Worm (Caenorhabditis elegans) whole organism, late embryonic: ENCODE measurements around the gene K10D6.3.

Experiments used
- ceh-22 ChIP-seq: sonication (generic microtip); optimal IDR thresholded peaks from 2 replicates; lab custom pipeline; 2017; ENCODE audit warnings: missing biosample characterization, missing genetic modification characterization
- hlh-15 ChIP-seq: sonication (generic microtip); optimal IDR thresholded peaks from 2 replicates; lab custom pipeline; 2016; ENCODE audit warnings: missing genetic modification characterization, missing compliant biosample characterization
- pax-1 ChIP-seq: fragments of 150-350 bp; optimal IDR thresholded peaks from 2 replicates; lab custom pipeline; 2014; ENCODE audit warnings: missing biosample characterization, missing genetic modification characterization
- unc-3 ChIP-seq, 2 experiments: fragments of 200-800 bp in 1 of 2; sonication (Bioruptor generic) in 1 of 2; sonication (generic microtip) in 1 of 2; conservative IDR thresholded peaks in 1 of 2; optimal IDR thresholded peaks in 1 of 2; 2 replicates each; pipeline versions ENCODE4 v1.3.6 to Lab custom; 2016 to 2022; ENCODE audit warnings: missing compliant biosample characterization in 2 of 2, missing genetic modification characterization in 2 of 2, missing genetic modification reagents in 1 of 2
- unc-42 ChIP-seq: sonication (generic microtip); optimal IDR thresholded peaks from 2 replicates; lab custom pipeline; 2016; ENCODE audit warnings: missing genotype, missing genetic modification characterization, missing compliant biosample characterization

DNA sequence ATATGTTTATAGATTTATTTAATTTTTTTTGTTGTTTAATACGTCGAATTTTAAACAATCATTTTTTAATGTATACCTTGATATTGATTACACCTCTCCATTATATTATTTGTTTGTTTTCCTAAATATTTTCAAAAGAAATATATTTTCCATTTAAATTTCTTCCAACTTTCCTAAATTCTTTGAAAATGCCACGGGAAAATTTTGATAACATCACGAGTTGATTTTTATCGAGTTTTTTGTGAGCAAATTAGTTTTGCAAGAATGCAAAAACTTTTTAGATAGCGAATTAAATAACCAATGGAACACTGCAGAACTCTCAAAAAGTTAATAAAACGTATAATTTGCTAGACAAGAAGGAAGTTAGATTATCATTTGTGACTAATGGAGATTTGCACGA, 42.5 kb upstream of the K10D6.3 start, which contains the start of gene srg-42:
- TF ChIP-seq unc-42 (tag; lab: Kevin White, UChicago) (no peak), pax-1 (tag; lab: Kevin White, UChicago) (no peak), ceh-22 (tag; lab: Kevin White, UChicago) (no peak), unc-3 (GFP tag; conservative IDR thresholded peaks at IDR 0.05; lab: Robert Waterston, UW) (no peak), unc-3 (tag; optimal IDR thresholded peaks at IDR 0.05; lab: Kevin White, UChicago) (no peak), hlh-15 (no peak)
